Fruit fly (Drosophila melanogaster) Kc167 (cell line): ENCODE measurements around the gene Ost48.

Experiments used
- Myc ChIP-seq: fragments of >200 bp; optimal IDR thresholded peaks from 2 replicates; lab custom pipeline; 2017; ENCODE audit warnings: missing external identifiers
- Sin3A ChIP-seq: fragments of >200 bp; optimal IDR thresholded peaks from 2 replicates; lab custom pipeline; 2018; ENCODE audit warnings: missing external identifiers
- h ChIP-seq: fragments of >200 bp; optimal IDR thresholded peaks from 3 replicates; lab custom pipeline; 2018; ENCODE audit warnings: missing external identifiers
- insv ChIP-seq: fragments of >200 bp; optimal IDR thresholded peaks from 3 replicates; lab custom pipeline; 2018; ENCODE audit warnings: missing external identifiers
- psq ChIP-seq: fragments of >200 bp; optimal IDR thresholded peaks from 2 replicates; lab custom pipeline; 2017; ENCODE audit warnings: missing external identifiers
- ttk ChIP-seq: sonication (Bioruptor generic); optimal IDR thresholded peaks from 2 replicates; lab custom pipeline; 2017; ENCODE audit warnings: missing external identifiers

Ost48 gene

dm6 chrX:9142224-9142802 lies 16.0 kb downstream of the Ost48 start, which contains the start of gene CG7065:
TSS of gene CG7065 (plus strand) at chrX:9142493.
- TF ChIP-seq insv (no peak), ttk (lab: Kevin White, UChicago) (no peak), psq (no peak), Sin3A (lab: Kevin White, UChicago) (no peak), Myc (no peak), h (lab: Kevin White, UChicago) (no peak)

dm6 chrX:9141219-9141618 lies 17.1 kb downstream of the Ost48 start:
- no peak for TF ChIP-seq Myc
- no peak for TF ChIP-seq Sin3A (lab: Kevin White, UChicago)
- TF ChIP-seq psq = no peak
- TF ChIP-seq insv = no peak
- TF ChIP-seq h (lab: Kevin White, UChicago) = no peak
- TF ChIP-seq ttk (lab: Kevin White, UChicago) = no peak

dm6 chrX:9139138-9139537 lies 19.2 kb downstream of the Ost48 start:
- TF ChIP-seq insv (no peak), ttk (lab: Kevin White, UChicago) (no peak), Myc (no peak), psq (no peak), h (lab: Kevin White, UChicago) (no peak), Sin3A (lab: Kevin White, UChicago) (no peak)

dm6 chrX:9136776-9137550 lies 21.4 kb downstream of the Ost48 start:
- TF ChIP-seq h (lab: Kevin White, UChicago) = no peak
- TF ChIP-seq Sin3A (lab: Kevin White, UChicago) = no peak
- TF ChIP-seq Myc = no peak
- TF ChIP-seq psq = no peak
- TF ChIP-seq insv = no peak
- TF ChIP-seq ttk (lab: Kevin White, UChicago) = no peak

dm6 chrX:9134922-9135453 lies 23.3 kb downstream of the Ost48 start, which contains the start of gene fend:
TSS of gene fend (minus strand) at chrX:9135099.
- TF ChIP-seq ttk (lab: Kevin White, UChicago) (no peak), h (lab: Kevin White, UChicago) (no peak), insv (no peak)

- TF ChIP-seq Sin3A (lab: Kevin White, UChicago) = no peak
- TF ChIP-seq insv = no peak
- TF ChIP-seq psq = no peak
- TF ChIP-seq ttk (lab: Kevin White, UChicago) = no peak
- no peak for TF ChIP-seq h (lab: Kevin White, UChicago)
Observed at dm6 chrX:9134241-9134849, 24.0 kb downstream of the Ost48 start.

- TF ChIP-seq Sin3A (lab: Kevin White, UChicago) (no peak), Myc (no peak), psq (no peak), h (lab: Kevin White, UChicago) (no peak), insv (no peak), ttk (lab: Kevin White, UChicago) (no peak)
Observed at dm6 chrX:9133577-9134240, 24.6 kb downstream of the Ost48 start.

dm6 chrX:9132589-9133237 lies 25.6 kb downstream of the Ost48 start:
- no peak for TF ChIP-seq Myc
- no peak for TF ChIP-seq insv
- no peak for TF ChIP-seq psq
- TF ChIP-seq Sin3A (lab: Kevin White, UChicago) = no peak
- TF ChIP-seq ttk (lab: Kevin White, UChicago) = no peak

- TF ChIP-seq Myc (no peak), psq (no peak), ttk (lab: Kevin White, UChicago) (no peak), Sin3A (lab: Kevin White, UChicago) (no peak), h (lab: Kevin White, UChicago) (no peak), insv (no peak)
Observed at dm6 chrX:9131523-9131922, 26.8 kb downstream of the Ost48 start.

- TF ChIP-seq insv = no peak
- no peak for TF ChIP-seq Sin3A (lab: Kevin White, UChicago)
- no peak for TF ChIP-seq h (lab: Kevin White, UChicago)
- no peak for TF ChIP-seq Myc
- TF ChIP-seq ttk (lab: Kevin White, UChicago) = no peak
- TF ChIP-seq psq = no peak
Observed at dm6 chrX:9130243-9130642, 28.1 kb downstream of the Ost48 start.

dm6 chrX:9129436-9129835 lies 28.9 kb downstream of the Ost48 start:
- TF ChIP-seq h (lab: Kevin White, UChicago) = no peak
- TF ChIP-seq ttk (lab: Kevin White, UChicago) = no peak
- no peak for TF ChIP-seq Myc
- TF ChIP-seq Sin3A (lab: Kevin White, UChicago) = no peak
- no peak for TF ChIP-seq psq
- TF ChIP-seq insv = no peak

dm6 chrX:9128012-9128280 lies 30.4 kb downstream of the Ost48 start:
- TF ChIP-seq Myc (no peak), Sin3A (lab: Kevin White, UChicago) (no peak), h (lab: Kevin White, UChicago) (no peak), psq (no peak), ttk (lab: Kevin White, UChicago) (no peak), insv (no peak)
